Fruit fly (Drosophila melanogaster) S2 (cell line): ENCODE results near the gene SP555.

Experiments
- CG8478 ChIP-seq: fragments of >200 bp; optimal IDR thresholded peaks from 2 replicates; lab custom pipeline; 2018
- CTCF ChIP-seq, 2 experiments: fragments of >200 bp; optimal IDR thresholded peaks; 2 replicates each; lab custom pipeline; 2018

- TF ChIP-seq CG8478 (no peak), CTCF (optimal IDR thresholded peaks at IDR 0.05; lab: Kevin White, UChicago) (no peak)
Observed at dm6 chr2L:5029809-5030108, 7.8 kb upstream of the SP555 start.
